Fruit fly (Drosophila melanogaster): Measurements from ENCODE around the gene Gyc32E.

Gene Gyc32E

dm6 chr2L:11113011-11113528 is 35.8 kb downstream of the Gyc32E start, which contains the start of gene Idua (continued):
- peak; percentile 50 for TF ChIP-seq vvl (GFP tag; IDR thresholded peaks at IDR 0.05)
- no peak for TF ChIP-seq z (GFP tag; IDR thresholded peaks at IDR 0.05)
- TF ChIP-seq yki (optimal IDR thresholded peaks at IDR 0.05), result no peak
- TF ChIP-seq nom (GFP tag; optimal IDR thresholded peaks at IDR 0.05), result no peak
- TF ChIP-seq Doc3 (GFP tag; IDR thresholded peaks at IDR 0.05; ENCODE audit: partially characterized antibody), result no peak
- TF ChIP-seq Nf-YB (GFP tag; optimal IDR thresholded peaks at IDR 0.05), result peak; percentile 45
- no peak for TF ChIP-seq ash1 (GFP tag; optimal IDR thresholded peaks at IDR 0.05)
- TF ChIP-seq CG32772 (GFP tag; IDR thresholded peaks at IDR 0.05), result 0 out of 2 replicates have a peak, but pooled peaks have one; percentile 31
- TF ChIP-seq CG2678 (tag; optimal IDR thresholded peaks at IDR 0.05), result no peak
- no peak for TF ChIP-seq amos (GFP tag; IDR thresholded peaks at IDR 0.05; ENCODE audit: partially characterized antibody)
- TF ChIP-seq dmrt11E (tag; optimal IDR thresholded peaks at IDR 0.05), result peak; percentile 33
- no peak for TF ChIP-seq tap (tag; optimal IDR thresholded peaks at IDR 0.05)
- peak; percentile 77 for TF ChIP-seq nmo (GFP tag; optimal IDR thresholded peaks at IDR 0.05)
- TF ChIP-seq CG31365 (tag; optimal IDR thresholded peaks at IDR 0.05), result no peak
- TF ChIP-seq CG12299 (tag; optimal IDR thresholded peaks at IDR 0.05), result peak; percentile 68
- peak; percentile 91 for TF ChIP-seq CG18599 (GFP tag; optimal IDR thresholded peaks at IDR 0.05)
- TF ChIP-seq CG17912 (GFP tag; optimal IDR thresholded peaks at IDR 0.05), result no peak
- peak; percentile 34 for TF ChIP-seq bab2 (GFP tag; optimal IDR thresholded peaks at IDR 0.05)
- no peak for TF ChIP-seq ap (GFP tag; IDR thresholded peaks at IDR 0.05)
- no peak for TF ChIP-seq CG7271 (tag; optimal IDR thresholded peaks at IDR 0.05)
- no peak for TF ChIP-seq CG31441 (GFP tag; IDR thresholded peaks at IDR 0.05)
- no peak for TF ChIP-seq CG2129 (GFP tag; IDR thresholded peaks at IDR 0.05; ENCODE audit: partially characterized antibody)
- TF ChIP-seq BtbVII (GFP tag; optimal IDR thresholded peaks at IDR 0.05), result peak; percentile 80
- TF ChIP-seq CG7745 (tag; optimal IDR thresholded peaks at IDR 0.05), result no peak
- no peak for TF ChIP-seq CG5953 (GFP tag; IDR thresholded peaks at IDR 0.05)
- TF ChIP-seq CG1529 (GFP tag; optimal IDR thresholded peaks at IDR 0.05), result no peak
- TF ChIP-seq h (optimal IDR thresholded peaks at IDR 0.05), result no peak
- TF ChIP-seq Eip74EF (GFP tag; optimal IDR thresholded peaks at IDR 0.05), result no peak
- TF ChIP-seq D (optimal IDR thresholded peaks at IDR 0.05), result no peak
- TF ChIP-seq D (GFP tag; optimal IDR thresholded peaks at IDR 0.05), result peak; percentile 76
- TF ChIP-seq sob (GFP tag; IDR thresholded peaks at IDR 0.05), result peak; percentile 34; the same call in 1 of the 2 replicates
- TF ChIP-seq tx (GFP tag; optimal IDR thresholded peaks at IDR 0.05), result no peak
- peak; percentile 26 for TF ChIP-seq YL-1 (GFP tag; optimal IDR thresholded peaks at IDR 0.05)
- no peak for TF ChIP-seq ham (GFP tag; IDR thresholded peaks at IDR 0.05)
- no peak for TF ChIP-seq mld (GFP tag; IDR thresholded peaks at IDR 0.05; ENCODE audit: partially characterized antibody)
- no peak for TF ChIP-seq sc (optimal IDR thresholded peaks at IDR 0.05)
- TF ChIP-seq sc (GFP tag; optimal IDR thresholded peaks at IDR 0.05), result peak; percentile 17
- peak; percentile 36 for TF ChIP-seq CG12155 (GFP tag; optimal IDR thresholded peaks at IDR 0.05)
- no peak for TF ChIP-seq bigmax (GFP tag; optimal IDR thresholded peaks at IDR 0.05)
- no peak for TF ChIP-seq Sox100B (GFP tag; optimal IDR thresholded peaks at IDR 0.05)
- TF ChIP-seq Trl (optimal IDR thresholded peaks at IDR 0.05), result no peak
- no peak for TF ChIP-seq Trl (GFP tag; optimal IDR thresholded peaks at IDR 0.05)
- TF ChIP-seq Dek (tag; optimal IDR thresholded peaks at IDR 0.05), result peak; percentile 63
- 0 out of 2 replicates have a peak, but pooled peaks have one; percentile 7 for TF ChIP-seq Gsc (GFP tag; IDR thresholded peaks at IDR 0.05)
- TF ChIP-seq hbn (GFP tag; IDR thresholded peaks at IDR 0.05; ENCODE audit: partially characterized antibody), result no peak
- no peak for TF ChIP-seq sug (tag; optimal IDR thresholded peaks at IDR 0.05)
- TF ChIP-seq CG10543 (GFP tag; optimal IDR thresholded peaks at IDR 0.05), result peak; percentile 81
- no peak for TF ChIP-seq CG8359 (GFP tag; optimal IDR thresholded peaks at IDR 0.05; ENCODE audit: borderline replicate concordance)
- peak; percentile 40 for TF ChIP-seq Fer2 (tag; optimal IDR thresholded peaks at IDR 0.05)
- TF ChIP-seq jumu (GFP tag; optimal IDR thresholded peaks at IDR 0.05), result no peak
- TF ChIP-seq CG3281 (GFP tag; optimal IDR thresholded peaks at IDR 0.05), result peak; percentile 82

Measured in whole organism, embryonic.